Fruit fly (Drosophila melanogaster) whole organism, embryonic: Measurements from ENCODE around the gene CG43902.

Experiments used
- Antp ChIP-seq: fragments of 200-800 bp; sonication (Bioruptor generic); optimal IDR thresholded peaks from 3 replicates; lab custom pipeline; 2016; ENCODE audit warnings: missing biosample characterization, missing genetic modification characterization
- CG10431 ChIP-seq: fragments of 200-800 bp; sonication (Bioruptor generic); optimal IDR thresholded peaks from 3 replicates; lab custom pipeline; 2018; ENCODE audit warnings: missing biosample characterization, mild to moderate bottlenecking, missing genetic modification characterization
- CG10543 ChIP-seq: fragments of 200-800 bp; sonication (Bioruptor generic); optimal IDR thresholded peaks from 3 replicates; lab custom pipeline; 2017; ENCODE audit warnings: missing biosample characterization, mild to moderate bottlenecking, missing genetic modification characterization, moderate library complexity
- CG11560 ChIP-seq: fragments of 200-800 bp; sonication (Bioruptor generic); IDR thresholded peaks from 3 replicates; pipeline ENCODE4 v1.3.6; 2022; ENCODE audit warnings: missing biosample characterization, missing genetic modification characterization
- CG12299 ChIP-seq: fragments of 200-800 bp; sonication (Bioruptor generic); optimal IDR thresholded peaks from 2 replicates; lab custom pipeline; 2018; ENCODE audit warnings: missing biosample characterization, mild to moderate bottlenecking, missing genetic modification characterization
- CG12391 ChIP-seq: fragments of 200-800 bp; sonication (Bioruptor generic); optimal IDR thresholded peaks from 3 replicates; lab custom pipeline; 2018; ENCODE audit warnings: missing biosample characterization, mild to moderate bottlenecking, missing genetic modification characterization, moderate library complexity
- CG15601 ChIP-seq: fragments of 200-800 bp; sonication (Bioruptor generic); optimal IDR thresholded peaks from 3 replicates; lab custom pipeline; 2019; ENCODE audit warnings: missing biosample characterization, mild to moderate bottlenecking, missing genetic modification characterization, moderate library complexity
- CG1647 ChIP-seq: fragments of 200-800 bp; sonication (Bioruptor generic); optimal IDR thresholded peaks from 3 replicates; lab custom pipeline; 2016; ENCODE audit warnings: missing biosample characterization, missing genetic modification characterization
- CG17361 ChIP-seq: fragments of 200-800 bp; sonication (Bioruptor generic); IDR thresholded peaks from 3 replicates; pipeline ENCODE4 v1.3.6; 2022; ENCODE audit warnings: missing biosample characterization, missing genetic modification characterization
- CG18011 ChIP-seq: fragments of 200-800 bp; sonication (Bioruptor generic); optimal IDR thresholded peaks from 2 replicates; lab custom pipeline; 2017; ENCODE audit warnings: missing biosample characterization, missing genetic modification characterization, mild to moderate bottlenecking, moderate library complexity, missing genotype
- CG4328 ChIP-seq: fragments of 200-800 bp; sonication (Bioruptor generic); optimal IDR thresholded peaks from 3 replicates; lab custom pipeline; 2017; ENCODE audit warnings: missing biosample characterization, missing genetic modification reagents, missing genetic modification characterization
- CG43689 ChIP-seq: fragments of 200-800 bp; sonication (Bioruptor generic); IDR thresholded peaks from 2 replicates; pipeline ENCODE4 v1.3.6; 2022; ENCODE audit warnings: missing biosample characterization, missing genetic modification characterization
- CG4617 ChIP-seq: fragments of 200-800 bp; sonication (Bioruptor generic); optimal IDR thresholded peaks from 3 replicates; lab custom pipeline; 2016; ENCODE audit warnings: missing biosample characterization, missing genetic modification characterization, borderline replicate concordance
- CG4730 ChIP-seq: fragments of 200-800 bp; sonication (Bioruptor generic); IDR thresholded peaks from 2 replicates; pipeline ENCODE4 v1.3.6; 2022; ENCODE audit warnings: missing biosample characterization, missing genetic modification characterization
- CG6254 ChIP-seq: fragments of 200-800 bp; sonication (Bioruptor generic); optimal IDR thresholded peaks from 3 replicates; lab custom pipeline; 2017; ENCODE audit warnings: mild to moderate bottlenecking, missing biosample characterization, missing genetic modification reagents, missing genetic modification characterization
- CG8924 ChIP-seq: fragments of 200-800 bp; optimal IDR thresholded peaks from 3 replicates; lab custom pipeline; 2019; ENCODE audit warnings: missing biosample characterization, mild to moderate bottlenecking, missing genetic modification characterization, moderate library complexity
- CG9932 ChIP-seq: fragments of 200-800 bp; sonication (Bioruptor generic); IDR thresholded peaks from 2 replicates; pipeline ENCODE4 v1.3.6; 2022; ENCODE audit warnings: missing biosample characterization, missing genetic modification characterization
- CTCF ChIP-seq: fragments of 200-800 bp; sonication (Bioruptor generic); optimal IDR thresholded peaks from 2 replicates; lab custom pipeline; 2017; ENCODE audit warnings: missing biosample characterization, mild to moderate bottlenecking, missing genetic modification characterization, moderate library complexity
- Dad ChIP-seq: fragments of 200-800 bp; sonication (Bioruptor generic); optimal IDR thresholded peaks from 3 replicates; lab custom pipeline; 2016; ENCODE audit warnings: missing biosample characterization, missing genetic modification characterization
- Dip3 ChIP-seq: fragments of 200-800 bp; sonication (Bioruptor generic); optimal IDR thresholded peaks from 3 replicates; lab custom pipeline; 2016; ENCODE audit warnings: missing biosample characterization, missing genetic modification characterization
- Gug ChIP-seq: fragments of 200-800 bp; sonication (Bioruptor generic); IDR thresholded peaks from 4 replicates; pipeline ENCODE4 v1.3.6; 2022; ENCODE audit warnings: missing biosample characterization, missing genetic modification characterization
- HLH4C ChIP-seq: fragments of 200-800 bp; sonication (Bioruptor generic); IDR thresholded peaks from 3 replicates; pipeline ENCODE4 v1.3.6; 2022; ENCODE audit warnings: missing biosample characterization, missing genetic modification characterization; ENCODE audit not compliant: partially characterized antibody
- Med ChIP-seq: fragments of 200-800 bp; sonication (Bioruptor generic); peaks from one replicate; lab custom pipeline; 2016; ENCODE audit warnings: missing biosample characterization, missing genetic modification characterization, mild to moderate bottlenecking, inconsistent platforms, moderate library complexity
- NK7.1 ChIP-seq: fragments of 200-800 bp; sonication (Bioruptor generic); optimal IDR thresholded peaks from 3 replicates; lab custom pipeline; 2016; ENCODE audit warnings: missing biosample characterization, missing genetic modification characterization
- Sox100B ChIP-seq: fragments of 200-800 bp; sonication (Bioruptor generic); optimal IDR thresholded peaks from 3 replicates; lab custom pipeline; 2018; ENCODE audit warnings: missing biosample characterization, mild to moderate bottlenecking, missing genetic modification characterization
- Spps ChIP-seq: fragments of 200-800 bp; sonication (Bioruptor generic); optimal IDR thresholded peaks from 2 replicates; lab custom pipeline; 2018; ENCODE audit warnings: missing biosample characterization, mild to moderate bottlenecking, missing genetic modification characterization
- YL-1 ChIP-seq: fragments of 200-800 bp; sonication (Bioruptor generic); optimal IDR thresholded peaks from 3 replicates; lab custom pipeline; 2017; ENCODE audit warnings: missing biosample characterization, mild to moderate bottlenecking, missing genetic modification characterization
- ac ChIP-seq: fragments of 200-800 bp; sonication (Bioruptor generic); optimal IDR thresholded peaks from 3 replicates; lab custom pipeline; 2017; ENCODE audit warnings: missing biosample characterization, mild to moderate bottlenecking, missing genetic modification characterization
- bigmax ChIP-seq: fragments of 200-800 bp; sonication (Bioruptor generic); optimal IDR thresholded peaks from 2 replicates; lab custom pipeline; 2018; ENCODE audit warnings: missing biosample characterization, mild to moderate bottlenecking, missing genetic modification characterization
- bsh ChIP-seq, 2 experiments: fragments of 200-800 bp; sonication (Bioruptor generic); optimal IDR thresholded peaks; 2 replicates each; lab custom pipeline; 2017 to 2018; ENCODE audit warnings: mild to moderate bottlenecking in 2 of 2, missing biosample characterization in 2 of 2, missing genetic modification characterization in 2 of 2, moderate library complexity in 1 of 2
- caup ChIP-seq: fragments of 200-800 bp; sonication (Bioruptor generic); optimal IDR thresholded peaks from 3 replicates; lab custom pipeline; 2017; ENCODE audit warnings: missing biosample characterization, mild to moderate bottlenecking, missing genetic modification characterization, moderate library complexity; ENCODE audit not compliant: severe bottlenecking
- croc ChIP-seq: fragments of 200-800 bp; sonication (Bioruptor generic); conservative IDR thresholded peaks from 3 replicates; pipeline ENCODE4 v1.3.6; 2022; ENCODE audit warnings: missing biosample characterization, missing genetic modification characterization
- fd64A ChIP-seq: fragments of 200-800 bp; sonication (Bioruptor generic); optimal IDR thresholded peaks from 3 replicates; lab custom pipeline; 2018; ENCODE audit warnings: missing biosample characterization, mild to moderate bottlenecking, missing genetic modification characterization
- fru ChIP-seq: fragments of >200 bp; optimal IDR thresholded peaks from 2 replicates; lab custom pipeline; 2017
- hkb ChIP-seq, 2 experiments: fragments of 200-800 bp in 1 of 2; fragments of >200 bp in 1 of 2; sonication (Bioruptor generic) in 1 of 2; IDR thresholded peaks in 1 of 2; optimal IDR thresholded peaks in 1 of 2; 2 replicates each; pipeline versions ENCODE4 v1.3.6 to Lab custom; 2017 to 2022; ENCODE audit warnings: missing biosample characterization in 1 of 2, missing genetic modification characterization in 1 of 2
- klu ChIP-seq: fragments of 200-800 bp; sonication (Bioruptor generic); IDR thresholded peaks from 2 replicates; pipeline ENCODE4 v1.3.6; 2022; ENCODE audit warnings: missing biosample characterization, missing genetic modification characterization
- lab ChIP-seq: fragments of 200-800 bp; sonication (Bioruptor generic); optimal IDR thresholded peaks from 3 replicates; lab custom pipeline; 2017; ENCODE audit warnings: missing biosample characterization, missing genetic modification characterization, mild to moderate bottlenecking, moderate library complexity, missing genetic modification reagents
- luna ChIP-seq: fragments of 200-800 bp; sonication (Bioruptor generic); optimal IDR thresholded peaks from 2 replicates; lab custom pipeline; 2016; ENCODE audit warnings: missing biosample characterization, missing genetic modification characterization
- nmo ChIP-seq: fragments of 200-800 bp; sonication (Bioruptor generic); optimal IDR thresholded peaks from 2 replicates; lab custom pipeline; 2018; ENCODE audit warnings: missing biosample characterization, mild to moderate bottlenecking, missing genetic modification characterization, moderate library complexity
- pan ChIP-seq, 4 experiments: fragments of >200 bp in 3 of 4; fragments of 200-800 bp in 1 of 4; sonication (Bioruptor generic) in 1 of 4; optimal IDR thresholded peaks in 3 of 4; IDR thresholded peaks in 1 of 4; 2 replicates each; pipeline versions ENCODE4 v1.3.6 to Lab custom; 2017 to 2022; ENCODE audit warnings: missing biosample characterization in 2 of 4, missing genetic modification characterization in 2 of 4, mixed read lengths in 1 of 4
- pita ChIP-seq: fragments of 200-800 bp; sonication (Bioruptor generic); optimal IDR thresholded peaks from 2 replicates; lab custom pipeline; 2017; ENCODE audit warnings: missing biosample characterization, mild to moderate bottlenecking, missing genetic modification characterization
- ro ChIP-seq: fragments of 200-800 bp; sonication (Bioruptor generic); IDR thresholded peaks from 2 replicates; pipeline ENCODE4 v1.3.6; 2022; ENCODE audit warnings: missing biosample characterization, missing genetic modification characterization
- sima ChIP-seq: fragments of 200-800 bp; sonication (Bioruptor generic); optimal IDR thresholded peaks from 2 replicates; lab custom pipeline; 2016; ENCODE audit warnings: missing biosample characterization, missing genetic modification characterization
- so ChIP-seq: fragments of 200-800 bp; sonication (Bioruptor generic); IDR thresholded peaks from 3 replicates; pipeline ENCODE4 v1.3.6; 2022; ENCODE audit warnings: missing biosample characterization, missing genetic modification characterization
- sr ChIP-seq: fragments of 200-800 bp; sonication (Bioruptor generic); IDR thresholded peaks from 3 replicates; pipeline ENCODE4 v1.3.6; 2022; ENCODE audit warnings: missing biosample characterization, missing genetic modification characterization
- toy ChIP-seq: fragments of 200-800 bp; sonication (Bioruptor generic); IDR thresholded peaks from 2 replicates; pipeline ENCODE4 v1.3.6; 2022; ENCODE audit warnings: missing biosample characterization, missing genetic modification characterization
- vfl ChIP-seq: fragments of 200-800 bp; sonication (Bioruptor generic); optimal IDR thresholded peaks from 2 replicates; lab custom pipeline; 2016; ENCODE audit warnings: missing biosample characterization, missing genetic modification characterization
- z ChIP-seq: fragments of 200-800 bp; sonication (Bioruptor generic); IDR thresholded peaks from 3 replicates; pipeline ENCODE4 v1.3.6; 2022; ENCODE audit warnings: missing biosample characterization, missing genetic modification characterization
- zfh1 ChIP-seq: fragments of 200-800 bp; sonication (Bioruptor generic); IDR thresholded peaks from 3 replicates; pipeline ENCODE4 v1.3.6; 2022; ENCODE audit warnings: missing biosample characterization, missing genetic modification characterization

CG43902 gene

DNA sequence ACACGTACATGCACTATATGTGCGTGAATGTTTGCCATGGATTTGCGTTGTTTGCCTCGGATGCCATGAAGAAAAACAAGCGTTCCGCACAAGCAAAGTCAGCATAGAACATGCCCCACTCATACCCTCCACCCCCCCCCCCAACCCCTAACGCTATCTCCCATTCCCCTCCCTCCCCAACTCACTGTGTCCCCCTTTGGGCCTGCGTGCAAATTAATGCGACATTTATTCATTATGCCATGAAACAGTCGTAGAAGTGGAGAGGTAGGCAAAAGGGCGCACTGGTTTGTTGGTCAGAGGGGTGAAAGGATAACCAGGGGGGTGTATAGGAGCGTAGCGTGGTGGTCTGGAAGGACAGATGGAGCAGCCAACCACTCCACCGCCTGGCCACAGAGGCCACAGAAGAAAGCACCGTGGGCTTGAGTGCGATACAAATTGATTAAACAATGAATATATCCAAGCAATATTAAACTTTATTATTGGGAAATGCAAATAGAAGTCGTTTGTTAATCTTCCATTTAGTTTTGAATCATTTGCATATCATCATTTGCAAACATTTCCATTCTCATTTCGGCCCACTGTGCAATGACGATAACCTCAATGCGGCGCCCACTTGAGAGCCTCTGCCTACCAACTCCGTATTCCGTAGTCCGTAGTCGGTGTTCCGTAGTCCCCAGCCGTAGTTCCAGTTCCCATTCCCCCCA lies 26.3 kb downstream of the CG43902 start (continued):
- TF ChIP-seq CG43689 (0 out of 2 replicates have a peak, but pooled peaks have one; percentile 30), lab (peak; percentile 85), nmo (GFP tag; lab: Kevin White, UChicago) (peak; percentile 30), croc (GFP tag; lab: Robert Waterston, UW) (0 out of 3 replicates have a peak, but pooled peaks have one; percentile 24), sr (GFP tag; lab: Robert Waterston, UW) (no peak), Spps (tag; lab: Kevin White, UChicago) (no peak), ro (GFP tag; lab: Robert Waterston, UW) (no peak), pan (optimal IDR thresholded peaks at IDR 0.05; lab: Kevin White, UChicago) (no peak), pan (GFP tag; optimal IDR thresholded peaks at IDR 0.05 in 1 of 2, IDR thresholded peaks at IDR 0.05 in 1 of 2) (peak in 1 of 2 experiments; percentile 70), Sox100B (GFP tag; lab: Kevin White, UChicago) (no peak), caup (GFP tag; lab: Kevin White, UChicago) (peak; percentile 60), CG12391 (tag; lab: Kevin White, UChicago) (peak; percentile 12), CG4730 (0 out of 2 replicates have a peak, but pooled peaks have one; percentile 24), pita (no peak), CG1647 (no peak), so (GFP tag; lab: Robert Waterston, UW) (0 out of 3 replicates have a peak, but pooled peaks have one; percentile 27), bsh (GFP tag; optimal IDR thresholded peaks at IDR 0.05; lab: Kevin White, UChicago) (no peak), CTCF (GFP tag; lab: Kevin White, UChicago) (no peak), Dip3 (GFP tag; lab: Kevin White, UChicago) (peak; percentile 42), luna (GFP tag; lab: Kevin White, UChicago) (no peak), CG11560 (tag; lab: Robert Waterston, UW) (peak; percentile 42; the same call in 1 of the 3 replicates), Gug (GFP tag; lab: Robert Waterston, UW) (peak; percentile 52; the same call in 1 of the 4 replicates), bigmax (GFP tag; lab: Kevin White, UChicago) (no peak), CG10431 (GFP tag; lab: Kevin White, UChicago) (no peak), YL-1 (GFP tag; lab: Kevin White, UChicago) (no peak), toy (GFP tag; lab: Robert Waterston, UW) (no peak), CG17361 (GFP tag; lab: Robert Waterston, UW) (no peak), vfl (GFP tag; lab: Kevin White, UChicago) (no peak), z (GFP tag; lab: Robert Waterston, UW) (no peak), CG12299 (tag; lab: Kevin White, UChicago) (no peak), Med (GFP tag; lab: Kevin White, UChicago) (peak; percentile 96), zfh1 (peak; percentile 49; the same call in 2 of the 3 replicates), ac (GFP tag; lab: Kevin White, UChicago) (no peak), NK7.1 (peak; percentile 13), CG10543 (GFP tag; lab: Kevin White, UChicago) (no peak), CG4328 (no peak), CG8924 (tag; lab: Kevin White, UChicago) (peak; percentile 20), CG9932 (GFP tag; lab: Robert Waterston, UW) (peak; percentile 68), CG6254 (GFP tag; lab: Kevin White, UChicago) (no peak), fd64A (no peak), klu (GFP tag; lab: Robert Waterston, UW) (peak; percentile 56), CG18011 (GFP tag; lab: Kevin White, UChicago) (no peak), hkb (optimal IDR thresholded peaks at IDR 0.05; lab: Kevin White, UChicago) (no peak), hkb (GFP tag; IDR thresholded peaks at IDR 0.05; lab: Robert Waterston, UW) (peak; percentile 66), sima (GFP tag; lab: Kevin White, UChicago) (no peak), fru (no peak), HLH4C (no peak), CG15601 (no peak), Antp (GFP tag; lab: Kevin White, UChicago) (peak; percentile 58), CG4617 (no peak), Dad (GFP tag; lab: Kevin White, UChicago) (peak; percentile 15)
